Worm (Caenorhabditis elegans) whole organism, midembryonic: ENCODE measurements around the gene cytb-5.1.

Source experiments
- T22C8.4 ChIP-seq: fragments of 200-800 bp; sonication (Bioruptor generic); IDR thresholded peaks from 2 replicates; pipeline ENCODE4 v1.3.6; 2022; ENCODE audit warnings: missing genetic modification characterization, missing compliant biosample characterization
- cog-1 ChIP-seq: sonication (generic microtip); optimal IDR thresholded peaks from 2 replicates; lab custom pipeline; 2016; ENCODE audit warnings: missing genetic modification characterization, missing compliant biosample characterization
- flt-1 ChIP-seq: fragments of 200-800 bp; sonication (Bioruptor generic); IDR thresholded peaks from 2 replicates; pipeline ENCODE4 v1.3.6; 2022; ENCODE audit warnings: missing genetic modification characterization, missing compliant biosample characterization
- klf-2 ChIP-seq: fragments of 200-800 bp; sonication (Bioruptor generic); conservative IDR thresholded peaks from 2 replicates; pipeline ENCODE4 v1.3.6; 2022; ENCODE audit warnings: missing genetic modification reagents, missing genetic modification characterization, missing compliant biosample characterization
- med-1 ChIP-seq: sonication (generic microtip); optimal IDR thresholded peaks from 2 replicates; lab custom pipeline; 2017; ENCODE audit warnings: missing genetic modification characterization, mild to moderate bottlenecking, missing compliant biosample characterization, antibody characterized with exemption, missing genetic modification reagents; ENCODE audit not compliant: insufficient read depth
- ref-1 ChIP-seq: fragments of 200-800 bp; sonication (Bioruptor generic); conservative IDR thresholded peaks from 2 replicates; pipeline ENCODE4 v1.3.6; 2022; ENCODE audit warnings: missing genetic modification reagents, missing genetic modification characterization, missing compliant biosample characterization
- tab-1 ChIP-seq: fragments of 200-800 bp; sonication (Bioruptor generic); IDR thresholded peaks from 2 replicates; pipeline ENCODE4 v1.3.6; 2022; ENCODE audit warnings: missing genetic modification characterization, missing compliant biosample characterization
- ztf-23 ChIP-seq: fragments of 200-800 bp; sonication (Bioruptor generic); IDR thresholded peaks from 2 replicates; pipeline ENCODE4 v1.3.6; 2022; ENCODE audit warnings: missing genetic modification reagents, missing genetic modification characterization, missing compliant biosample characterization
- ztf-29 ChIP-seq: fragments of 200-800 bp; sonication (Bioruptor generic); IDR thresholded peaks from 2 replicates; pipeline ENCODE4 v1.3.6; 2022; ENCODE audit warnings: missing genetic modification reagents, missing genetic modification characterization, missing compliant biosample characterization

cytb-5.1 gene

ce11 chrX:14003538-14003937 is 1.8 kb downstream of the cytb-5.1 start:
- no peak for TF ChIP-seq klf-2 (GFP tag; lab: Robert Waterston, UW)
- TF ChIP-seq med-1: no peak
- no peak for TF ChIP-seq ztf-23
- no peak for TF ChIP-seq ref-1
- no peak for TF ChIP-seq cog-1 (tag; lab: Kevin White, UChicago)
- TF ChIP-seq T22C8.4 (GFP tag; lab: Robert Waterston, UW): no peak
- no peak for TF ChIP-seq ztf-29
- no peak for TF ChIP-seq flt-1 (GFP tag; lab: Robert Waterston, UW)
- TF ChIP-seq tab-1 (GFP tag; lab: Robert Waterston, UW): no peak

ce11 chrX:14008130-14008529 is 6.4 kb downstream of the cytb-5.1 start:
- TF ChIP-seq klf-2 (GFP tag; lab: Robert Waterston, UW) (no peak), ztf-29 (no peak), med-1 (no peak), cog-1 (tag; lab: Kevin White, UChicago) (no peak), ref-1 (no peak), flt-1 (GFP tag; lab: Robert Waterston, UW) (no peak), tab-1 (GFP tag; lab: Robert Waterston, UW) (no peak), ztf-23 (no peak)

- TF ChIP-seq med-1: no peak
- no peak for TF ChIP-seq cog-1 (tag; lab: Kevin White, UChicago)
- TF ChIP-seq ztf-29: no peak
- no peak for TF ChIP-seq tab-1 (GFP tag; lab: Robert Waterston, UW)
- TF ChIP-seq ztf-23: no peak
- no peak for TF ChIP-seq klf-2 (GFP tag; lab: Robert Waterston, UW)
- TF ChIP-seq ref-1: no peak
- no peak for TF ChIP-seq T22C8.4 (GFP tag; lab: Robert Waterston, UW)
- no peak for TF ChIP-seq flt-1 (GFP tag; lab: Robert Waterston, UW)
Measured at ce11 chrX:14012417-14012816, 10.7 kb downstream of the cytb-5.1 start, which contains the start of gene tbc-19. Gene tbc-19 (minus strand): TSS chrX:14012517.

- no peak for TF ChIP-seq med-1
- no peak for TF ChIP-seq cog-1 (tag; lab: Kevin White, UChicago)
- TF ChIP-seq flt-1 (GFP tag; lab: Robert Waterston, UW): no peak
- no peak for TF ChIP-seq tab-1 (GFP tag; lab: Robert Waterston, UW)
- no peak for TF ChIP-seq ref-1
- no peak for TF ChIP-seq T22C8.4 (GFP tag; lab: Robert Waterston, UW)
Measured at ce11 chrX:14015366-14015765, 13.6 kb downstream of the cytb-5.1 start, which contains the start of gene C04C11.25. Gene C04C11.25 (minus strand): TSS chrX:14015466.

- TF ChIP-seq klf-2 (GFP tag; lab: Robert Waterston, UW) (peak; percentile 82), T22C8.4 (GFP tag; lab: Robert Waterston, UW) (peak; percentile 83), cog-1 (tag; lab: Kevin White, UChicago) (peak; percentile 86), med-1 (peak; percentile 2), ref-1 (peak; percentile 81), ztf-23 (peak; percentile 91), flt-1 (GFP tag; lab: Robert Waterston, UW) (peak; percentile 91), tab-1 (GFP tag; lab: Robert Waterston, UW) (peak; percentile 87), ztf-29 (peak; percentile 75; the same call in 1 of the 2 replicates)
Measured at ce11 chrX:14015808-14016207, 14.1 kb downstream of the cytb-5.1 start.

ce11 chrX:14016698-14017097 is 15.0 kb downstream of the cytb-5.1 start:
- TF ChIP-seq tab-1 (GFP tag; lab: Robert Waterston, UW) (0 out of 2 replicates have a peak, but pooled peaks have one; percentile 32), cog-1 (tag; lab: Kevin White, UChicago) (no peak), klf-2 (GFP tag; lab: Robert Waterston, UW) (no peak), flt-1 (GFP tag; lab: Robert Waterston, UW) (peak; percentile 31; the same call in 1 of the 2 replicates)

ce11 chrX:14020290-14020689 is 18.6 kb downstream of the cytb-5.1 start, which contains the start of gene C04C11.1:
Gene C04C11.1 (plus strand): TSS chrX:14020590.
- TF ChIP-seq T22C8.4 (GFP tag; lab: Robert Waterston, UW) (no peak), ztf-23 (no peak), tab-1 (GFP tag; lab: Robert Waterston, UW) (no peak), klf-2 (GFP tag; lab: Robert Waterston, UW) (no peak), cog-1 (tag; lab: Kevin White, UChicago) (no peak), ref-1 (no peak), med-1 (no peak), ztf-29 (no peak), flt-1 (GFP tag; lab: Robert Waterston, UW) (no peak)

- 0 out of 2 replicates have a peak, but pooled peaks have one; percentile 43 for TF ChIP-seq tab-1 (GFP tag; lab: Robert Waterston, UW)
- no peak for TF ChIP-seq ztf-29
- no peak for TF ChIP-seq T22C8.4 (GFP tag; lab: Robert Waterston, UW)
- TF ChIP-seq ref-1: no peak
- no peak for TF ChIP-seq flt-1 (GFP tag; lab: Robert Waterston, UW)
Measured at ce11 chrX:14024400-14024953, 22.8 kb downstream of the cytb-5.1 start.

ce11 chrX:14026893-14027292 is 25.2 kb downstream of the cytb-5.1 start:
- TF ChIP-seq T22C8.4 (GFP tag; lab: Robert Waterston, UW) (no peak), ztf-29 (no peak), ztf-23 (no peak), flt-1 (GFP tag; lab: Robert Waterston, UW) (no peak), cog-1 (tag; lab: Kevin White, UChicago) (no peak), ref-1 (no peak)

ce11 chrX:14028492-14028891 is 26.8 kb downstream of the cytb-5.1 start:
- no peak for TF ChIP-seq ztf-23
- no peak for TF ChIP-seq ztf-29
- TF ChIP-seq tab-1 (GFP tag; lab: Robert Waterston, UW): no peak
- TF ChIP-seq med-1: no peak
- TF ChIP-seq klf-2 (GFP tag; lab: Robert Waterston, UW): no peak
- no peak for TF ChIP-seq cog-1 (tag; lab: Kevin White, UChicago)
- TF ChIP-seq flt-1 (GFP tag; lab: Robert Waterston, UW): no peak
- TF ChIP-seq ref-1: no peak
- TF ChIP-seq T22C8.4 (GFP tag; lab: Robert Waterston, UW): no peak
